Worm (Caenorhabditis elegans) whole organism, L1 larva: ENCODE results near the gene clec-20.

Experiments
- C04F5.9 ChIP-seq: sonication (generic microtip); optimal IDR thresholded peaks from 2 replicates; lab custom pipeline; 2016; ENCODE audit warnings: missing genetic modification characterization, missing compliant biosample characterization
- C34B4.2 ChIP-seq: sonication (generic microtip); optimal IDR thresholded peaks from 2 replicates; lab custom pipeline; 2017; ENCODE audit warnings: mild to moderate bottlenecking, missing genetic modification characterization, missing compliant biosample characterization
- Y116A8C.19 ChIP-seq: sonication (generic microtip); optimal IDR thresholded peaks from 2 replicates; lab custom pipeline; 2016; ENCODE audit warnings: missing compliant biosample characterization, missing genetic modification characterization, borderline replicate concordance
- aha-1 ChIP-seq: fragments of 150-350 bp; optimal IDR thresholded peaks from 2 replicates; lab custom pipeline; 2014; ENCODE audit warnings: missing biosample characterization, missing genetic modification characterization
- alr-1 ChIP-seq: fragments of 200-800 bp; sonication (Bioruptor generic); optimal IDR thresholded peaks from 2 replicates; lab custom pipeline; 2018; ENCODE audit warnings: borderline replicate concordance, mild to moderate bottlenecking, missing genetic modification characterization, missing compliant biosample characterization
- aly-2 ChIP-seq: fragments of 150-350 bp; optimal IDR thresholded peaks from 2 replicates; lab custom pipeline; 2014; ENCODE audit warnings: missing biosample characterization, missing genetic modification characterization
- ama-1 ChIP-seq: fragments of 150-350 bp; optimal IDR thresholded peaks from 2 replicates; lab custom pipeline; 2014
- blmp-1 ChIP-seq: fragments of 150-350 bp; optimal IDR thresholded peaks from 2 replicates; lab custom pipeline; 2014; ENCODE audit warnings: missing biosample characterization, missing genetic modification characterization
- ceh-63 ChIP-seq: fragments of 200-800 bp; sonication (Bioruptor generic); optimal IDR thresholded peaks from 2 replicates; lab custom pipeline; 2018; ENCODE audit warnings: mild to moderate bottlenecking, missing genetic modification characterization, missing compliant biosample characterization
- ceh-88 ChIP-seq: fragments of 200-800 bp; sonication (Bioruptor generic); IDR thresholded peaks from 2 replicates; pipeline ENCODE4 v1.3.6; 2022; ENCODE audit warnings: missing genetic modification characterization, missing compliant biosample characterization
- dpl-1 ChIP-seq, 3 experiments: fragments of 150-350 bp in 2 of 3; sonication (generic microtip) in 1 of 3; optimal IDR thresholded peaks; 2 replicates each; lab custom pipeline; 2014 to 2017; ENCODE audit warnings: missing biosample characterization in 3 of 3, missing genetic modification characterization in 3 of 3, missing genetic modification reagents in 3 of 3
- efl-1 ChIP-seq, 4 experiments: fragments of 150-350 bp; optimal IDR thresholded peaks in 3 of 4; peaks in 1 of 4; 1 replicate in 1 of 4; 2 replicates in 3 of 4; lab custom pipeline; 2014; ENCODE audit warnings: missing biosample characterization in 2 of 4, missing genetic modification characterization in 2 of 4, missing genetic modification reagents in 2 of 4
- egl-27 ChIP-seq, 2 experiments: fragments of 150-350 bp in 1 of 2; sonication (generic microtip); optimal IDR thresholded peaks; 3 replicates each; lab custom pipeline; 2017 to 2018; ENCODE audit warnings: missing biosample characterization in 2 of 2, missing genetic modification characterization in 2 of 2, missing genetic modification reagents in 2 of 2
- elt-2 ChIP-seq: sonication (generic microtip); optimal IDR thresholded peaks from 2 replicates; lab custom pipeline; 2016; ENCODE audit warnings: missing genetic modification characterization, mild to moderate bottlenecking, inconsistent platforms, missing compliant biosample characterization, missing genetic modification reagents
- fkh-10 ChIP-seq: sonication (generic microtip); optimal IDR thresholded peaks from 2 replicates; lab custom pipeline; 2017; ENCODE audit warnings: missing biosample characterization, missing genetic modification reagents, missing genetic modification characterization
- fkh-4 ChIP-seq: sonication (generic microtip); optimal IDR thresholded peaks from 2 replicates; lab custom pipeline; 2016; ENCODE audit warnings: missing compliant biosample characterization, missing genetic modification characterization, borderline replicate concordance
- hlh-17 ChIP-seq: fragments of 200-800 bp; sonication (Bioruptor generic); optimal IDR thresholded peaks from 2 replicates; lab custom pipeline; 2018; ENCODE audit warnings: missing genetic modification characterization, mild to moderate bottlenecking, missing compliant biosample characterization, moderate library complexity, borderline replicate concordance
- irx-1 ChIP-seq: sonication (generic microtip); optimal IDR thresholded peaks from 2 replicates; lab custom pipeline; 2016; ENCODE audit warnings: missing genetic modification characterization, missing compliant biosample characterization
- jun-1 ChIP-seq: fragments of 150-350 bp; optimal IDR thresholded peaks from 2 replicates; lab custom pipeline; 2014; ENCODE audit warnings: missing biosample characterization, missing genetic modification reagents, missing genetic modification characterization
- lin-15B ChIP-seq: fragments of 150-350 bp; sonication (generic microtip); optimal IDR thresholded peaks from 3 replicates; lab custom pipeline; 2014; ENCODE audit warnings: missing biosample characterization, missing genetic modification characterization
- lin-39 ChIP-seq: fragments of 150-350 bp; optimal IDR thresholded peaks from 2 replicates; lab custom pipeline; 2014; ENCODE audit warnings: missing biosample characterization, missing genetic modification reagents, missing genetic modification characterization
- lsy-2 ChIP-seq, 2 experiments: fragments of 150-350 bp; optimal IDR thresholded peaks; 2 replicates each; lab custom pipeline; 2014; ENCODE audit warnings: missing biosample characterization in 2 of 2, missing genetic modification characterization in 2 of 2
- mdl-1 ChIP-seq, 2 experiments: fragments of 150-350 bp; optimal IDR thresholded peaks; 2 replicates each; lab custom pipeline; 2014 to 2017; ENCODE audit warnings: missing biosample characterization in 2 of 2, missing genetic modification characterization in 2 of 2, inconsistent platforms in 1 of 2
- mef-2 ChIP-seq: fragments of 150-350 bp; optimal IDR thresholded peaks from 2 replicates; lab custom pipeline; 2014; ENCODE audit warnings: missing biosample characterization, missing genetic modification characterization
- mep-1 ChIP-seq: fragments of 150-350 bp; optimal IDR thresholded peaks from 2 replicates; lab custom pipeline; 2014; ENCODE audit warnings: missing biosample characterization, missing genetic modification characterization
- nhr-11 ChIP-seq: fragments of 150-350 bp; optimal IDR thresholded peaks from 2 replicates; lab custom pipeline; 2014; ENCODE audit warnings: missing biosample characterization, missing genetic modification characterization
- nhr-12 ChIP-seq: sonication (generic microtip); optimal IDR thresholded peaks from 2 replicates; lab custom pipeline; 2017; ENCODE audit warnings: missing biosample characterization, missing genetic modification characterization
- nhr-28 ChIP-seq: fragments of 150-350 bp; optimal IDR thresholded peaks from 2 replicates; lab custom pipeline; 2014; ENCODE audit warnings: missing biosample characterization, missing genetic modification characterization
- nhr-47 ChIP-seq: sonication (generic microtip); optimal IDR thresholded peaks from 2 replicates; lab custom pipeline; 2016; ENCODE audit warnings: mild to moderate bottlenecking, missing genetic modification characterization, moderate library complexity, missing compliant biosample characterization
- nhr-71 ChIP-seq: sonication (generic microtip); optimal IDR thresholded peaks from 2 replicates; lab custom pipeline; 2016; ENCODE audit warnings: mild to moderate bottlenecking, missing genetic modification characterization, moderate library complexity, missing compliant biosample characterization
- nhr-76 ChIP-seq: sonication (generic microtip); optimal IDR thresholded peaks from 2 replicates; lab custom pipeline; 2017; ENCODE audit warnings: missing biosample characterization, missing genetic modification characterization
- nhr-85 ChIP-seq: sonication (generic microtip); peaks from one replicate; lab custom pipeline; 2016; ENCODE audit warnings: missing genetic modification characterization, inconsistent platforms, missing compliant biosample characterization
- nhr-90 ChIP-seq: sonication (generic microtip); optimal IDR thresholded peaks from 2 replicates; lab custom pipeline; 2016; ENCODE audit warnings: mild to moderate bottlenecking, missing genetic modification characterization, missing compliant biosample characterization; ENCODE audit not compliant: poor library complexity
- pqm-1 ChIP-seq: sonication (generic microtip); optimal IDR thresholded peaks from 3 replicates; lab custom pipeline; 2017; ENCODE audit warnings: missing biosample characterization, missing genetic modification characterization
- rnt-1 ChIP-seq: sonication (generic microtip); optimal IDR thresholded peaks from 2 replicates; lab custom pipeline; 2016; ENCODE audit warnings: mild to moderate bottlenecking, missing genetic modification characterization, moderate library complexity, missing compliant biosample characterization
- skn-1 ChIP-seq: fragments of 150-350 bp; optimal IDR thresholded peaks from 2 replicates; lab custom pipeline; 2014; ENCODE audit warnings: missing biosample characterization, missing genetic modification characterization
- snpc-4 ChIP-seq: fragments of 150-350 bp; optimal IDR thresholded peaks from 2 replicates; lab custom pipeline; 2014; ENCODE audit warnings: missing biosample characterization, missing genetic modification characterization
- snu-23 ChIP-seq: sonication (generic microtip); optimal IDR thresholded peaks from 2 replicates; lab custom pipeline; 2016; ENCODE audit warnings: missing genetic modification characterization, missing compliant biosample characterization
- sptf-1 ChIP-seq: fragments of 150-350 bp; optimal IDR thresholded peaks from 2 replicates; lab custom pipeline; 2014; ENCODE audit warnings: missing biosample characterization, missing genetic modification characterization
- unc-130 ChIP-seq: fragments of 150-350 bp; optimal IDR thresholded peaks from 2 replicates; lab custom pipeline; 2017; ENCODE audit warnings: missing biosample characterization, missing genetic modification characterization, inconsistent platforms
- vab-15 ChIP-seq: sonication (generic microtip); optimal IDR thresholded peaks from 2 replicates; lab custom pipeline; 2017; ENCODE audit warnings: missing genotype, mild to moderate bottlenecking, missing genetic modification characterization, missing compliant biosample characterization
- zag-1 ChIP-seq: fragments of 150-350 bp; optimal IDR thresholded peaks from 2 replicates; lab custom pipeline; 2014; ENCODE audit warnings: missing biosample characterization, missing genetic modification characterization
- ztf-11 ChIP-seq, 2 experiments: sonication (generic microtip); optimal IDR thresholded peaks; 2 replicates each; lab custom pipeline; 2016 to 2017; ENCODE audit warnings: missing genetic modification characterization in 2 of 2, missing biosample characterization in 1 of 2, missing compliant biosample characterization in 1 of 2

clec-20 gene

ce11 chrII:1607575-1607974, 12.5 kb upstream of the clec-20 start:
- TF ChIP-seq elt-2 (tag; lab: Kevin White, UChicago) (peak; percentile 64), nhr-11 (tag; lab: Kevin White, UChicago) (no peak), sptf-1 (tag; lab: Kevin White, UChicago) (no peak), ama-1 (lab: Kevin White, UChicago) (no peak)

ce11 chrII:1606079-1606478, 11.0 kb upstream of the clec-20 start, which contains the start of gene bath-33:
bath-33 (minus strand) TSS chrII:1606179.
- TF ChIP-seq nhr-90 (tag; lab: Kevin White, UChicago) (no peak), Y116A8C.19 (no peak), ceh-88 (GFP tag; lab: Robert Waterston, UW) (no peak), lin-39 (tag; lab: Kevin White, UChicago) (no peak), dpl-1 (GFP tag; optimal IDR thresholded peaks at IDR 0.05; lab: Kevin White, UChicago) (no peak), sptf-1 (tag; lab: Kevin White, UChicago) (no peak), vab-15 (tag; lab: Kevin White, UChicago) (no peak), mef-2 (tag; lab: Kevin White, UChicago) (no peak)

- TF ChIP-seq fkh-10: no peak
Measured at ce11 chrII:1605010-1605409, 10.0 kb upstream of the clec-20 start.

- TF ChIP-seq nhr-12 (no peak), ztf-11 (tag; optimal IDR thresholded peaks at IDR 0.05; lab: Kevin White, UChicago) (no peak), aha-1 (tag; lab: Kevin White, UChicago) (no peak), C04F5.9 (tag; lab: Kevin White, UChicago) (no peak), elt-2 (tag; lab: Kevin White, UChicago) (no peak), snpc-4 (tag; lab: Kevin White, UChicago) (no peak), aly-2 (tag; lab: Kevin White, UChicago) (no peak)
- TF ChIP-seq, all 84 proteins: peak for 0
Measured at ce11 chrII:1603049-1603448, 8.0 kb upstream of the clec-20 start.

- no peak for TF ChIP-seq nhr-71 (tag; lab: Kevin White, UChicago)
- TF ChIP-seq ztf-11 (tag; optimal IDR thresholded peaks at IDR 0.05; lab: Kevin White, UChicago): no peak
- no peak for TF ChIP-seq aly-2 (tag; lab: Kevin White, UChicago)
- no peak for TF ChIP-seq C34B4.2 (tag; lab: Kevin White, UChicago)
- TF ChIP-seq skn-1 (tag; lab: Kevin White, UChicago): no peak
- TF ChIP-seq nhr-28 (tag; lab: Kevin White, UChicago): no peak
- TF ChIP-seq hlh-17 (GFP tag; lab: Kevin White, UChicago): no peak
- no peak for TF ChIP-seq efl-1 (optimal IDR thresholded peaks at IDR 0.05; lab: Kevin White, UChicago)
- TF ChIP-seq efl-1 (GFP tag; optimal IDR thresholded peaks at IDR 0.05 in 1 of 2; lab: Kevin White, UChicago): no peak
- no peak for TF ChIP-seq fkh-4 (tag; lab: Kevin White, UChicago)
- no peak for TF ChIP-seq rnt-1 (tag; lab: Kevin White, UChicago)
- TF ChIP-seq C04F5.9 (tag; lab: Kevin White, UChicago): no peak
- TF ChIP-seq lin-15B (tag; lab: Kevin White, UChicago): no peak
- no peak for TF ChIP-seq ceh-63 (GFP tag; lab: Kevin White, UChicago)
- no peak for TF ChIP-seq nhr-76
- TF ChIP-seq snpc-4 (tag; lab: Kevin White, UChicago): no peak
- no peak for TF ChIP-seq egl-27 (tag; optimal IDR thresholded peaks at IDR 0.05; lab: Kevin White, UChicago)
- TF ChIP-seq irx-1 (tag; lab: Kevin White, UChicago): no peak
Measured at ce11 chrII:1601507-1601906, 6.5 kb upstream of the clec-20 start, which contains the start of gene bath-47. bath-47 (plus strand) TSS chrII:1601811.

- no peak for TF ChIP-seq jun-1 (tag; lab: Kevin White, UChicago)
- TF ChIP-seq blmp-1 (tag; lab: Kevin White, UChicago): no peak
- no peak for TF ChIP-seq mep-1
- TF ChIP-seq nhr-47 (tag; lab: Kevin White, UChicago): no peak
- TF ChIP-seq dpl-1 (GFP tag; optimal IDR thresholded peaks at IDR 0.05; lab: Kevin White, UChicago): no peak
- no peak for TF ChIP-seq snu-23 (GFP tag; lab: Kevin White, UChicago)
- no peak for TF ChIP-seq pqm-1
- TF ChIP-seq lsy-2 (tag; optimal IDR thresholded peaks at IDR 0.05; lab: Kevin White, UChicago): no peak
- TF ChIP-seq egl-27 (tag; optimal IDR thresholded peaks at IDR 0.05; lab: Kevin White, UChicago): no peak
- TF ChIP-seq alr-1 (tag; lab: Kevin White, UChicago): no peak
- TF ChIP-seq lin-39 (tag; lab: Kevin White, UChicago): no peak
- no peak for TF ChIP-seq zag-1 (tag; lab: Kevin White, UChicago)
- TF ChIP-seq unc-130: no peak
- TF ChIP-seq nhr-85 (tag; lab: Kevin White, UChicago): no peak
- no peak for TF ChIP-seq mdl-1 (tag; optimal IDR thresholded peaks at IDR 0.05; lab: Kevin White, UChicago)
- TF ChIP-seq, all 84 proteins: peak for 0
Measured at ce11 chrII:1600661-1601060, 5.6 kb upstream of the clec-20 start, which contains the start of gene bath-26. bath-26 (minus strand) TSS chrII:1600761.
